Worm (Caenorhabditis elegans): Measurements from ENCODE around the gene F41C3.8.

DNA sequence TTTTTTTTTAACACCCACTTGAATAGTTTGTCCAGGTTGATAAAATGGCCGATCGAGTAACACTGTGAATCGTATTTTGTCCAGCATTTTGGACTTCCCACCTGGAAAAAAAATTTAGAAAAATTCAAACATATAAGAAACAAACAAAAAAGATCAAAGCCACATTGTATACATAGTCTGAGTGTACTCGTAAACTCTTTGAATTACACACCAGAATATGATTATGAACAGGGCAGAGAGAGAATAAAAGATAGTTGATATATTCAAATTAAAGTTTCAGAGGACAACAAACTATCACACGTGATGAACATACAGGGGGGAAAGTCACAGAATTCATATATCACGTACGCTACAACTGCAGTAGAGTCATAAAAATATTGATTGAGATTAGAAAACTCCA is 50.4 kb downstream of the F41C3.8 start, which contains the start of gene ttm-2:
- no peak for TF ChIP-seq ceh-82 (tag; optimal IDR thresholded peaks at IDR 0.05)
- TF ChIP-seq nhr-12 (tag; optimal IDR thresholded peaks at IDR 0.05) = no peak
- no peak for TF ChIP-seq zag-1 (tag; optimal IDR thresholded peaks at IDR 0.05)
- no peak for TF ChIP-seq lin-15B (tag; optimal IDR thresholded peaks at IDR 0.05)
- no peak for TF ChIP-seq lin-39 (tag; optimal IDR thresholded peaks at IDR 0.05)
- no peak for TF ChIP-seq ama-1 (optimal IDR thresholded peaks at IDR 0.05)
- TF ChIP-seq nhr-28 (tag; optimal IDR thresholded peaks at IDR 0.05) = no peak
